Fruit fly (Drosophila melanogaster): ENCODE results near the gene Andorra.

DNA sequence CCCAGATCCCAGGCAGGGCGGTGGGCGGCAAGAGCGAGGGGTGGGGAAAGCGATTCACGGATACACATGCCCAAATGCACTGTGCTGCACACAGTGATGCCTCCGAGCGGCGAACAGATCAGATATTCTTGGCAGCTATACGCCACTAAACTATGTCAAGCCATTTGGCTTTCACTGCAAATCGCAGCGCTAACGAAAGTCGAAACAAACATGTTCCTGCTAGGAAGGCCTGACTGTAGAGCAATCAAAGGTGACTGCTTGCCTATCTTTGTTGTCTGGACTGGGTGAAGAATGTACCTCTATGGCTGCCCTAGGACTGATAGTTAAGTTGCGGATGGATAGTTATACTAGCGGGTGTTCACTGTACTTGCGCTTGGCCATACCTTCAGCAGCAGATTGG lies 43.2 kb downstream of the Andorra start:
- TF ChIP-seq psq (optimal IDR thresholded peaks at IDR 0.05) (no peak), insv (optimal IDR thresholded peaks at IDR 0.05) (no peak), h (optimal IDR thresholded peaks at IDR 0.05) (no peak)

All from Kc167 (cell line).